Worm (Caenorhabditis elegans): Measurements from ENCODE around the gene gfm-1.

DNA sequence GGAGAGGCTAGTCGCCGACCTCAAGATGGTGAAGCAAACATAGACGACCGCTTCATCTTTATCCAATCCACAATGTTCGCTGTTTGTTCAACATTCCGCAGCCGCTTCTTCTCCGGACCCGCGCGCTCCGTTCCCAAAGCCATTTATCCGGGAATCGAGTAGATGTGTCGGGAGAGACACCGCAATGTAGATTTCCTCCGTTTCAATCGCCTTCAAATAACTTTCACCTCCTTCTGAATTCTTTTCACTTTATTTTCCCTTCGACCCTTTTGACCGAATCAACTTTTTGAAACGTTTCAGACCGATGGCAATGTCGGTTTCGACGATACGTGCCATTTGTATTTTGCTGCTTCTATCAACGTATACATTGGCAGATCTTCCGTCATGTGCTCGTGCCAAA lies 9.6 kb upstream of the gfm-1 start, which contains the start of gene pqn-32:
- no peak for TF ChIP-seq unc-120 (tag; optimal IDR thresholded peaks at IDR 0.05; ENCODE audit: poor library complexity, severe bottlenecking)
- no peak for TF ChIP-seq pha-4 (tag; optimal IDR thresholded peaks at IDR 0.05)
- no peak for TF ChIP-seq zip-8 (tag; optimal IDR thresholded peaks at IDR 0.05)
- TF ChIP-seq drap-1 (GFP tag; optimal IDR thresholded peaks at IDR 0.05) = no peak
- no peak for TF ChIP-seq blmp-1 (tag; optimal IDR thresholded peaks at IDR 0.05)
- TF ChIP-seq nhr-76 (tag; optimal IDR thresholded peaks at IDR 0.05) = no peak
- TF ChIP-seq lin-13 (tag; optimal IDR thresholded peaks at IDR 0.05) = no peak
- TF ChIP-seq ceh-39 (tag; optimal IDR thresholded peaks at IDR 0.05) = no peak
- TF ChIP-seq unc-39 (tag; optimal IDR thresholded peaks at IDR 0.05) = no peak
- no peak for TF ChIP-seq flh-1 (GFP tag; optimal IDR thresholded peaks at IDR 0.05)
- no peak for TF ChIP-seq sptf-1 (tag; optimal IDR thresholded peaks at IDR 0.05)
- TF ChIP-seq mls-2 (tag; optimal IDR thresholded peaks at IDR 0.05) = no peak
